Fruit fly (Drosophila melanogaster): ENCODE data around the gene CG10958.

CG10958 gene

dm6 chrX:8115717-8116311 is 16.3 kb upstream of the CG10958 start, which contains the start of gene Gclc (continued):
- TF ChIP-seq esg (GFP tag; conservative IDR thresholded peaks at IDR 0.05) (no peak), CG4360 (GFP tag; IDR thresholded peaks at IDR 0.05) (no peak), CG10959 (GFP tag; IDR thresholded peaks at IDR 0.05) (no peak), Kr (GFP tag; optimal IDR thresholded peaks at IDR 0.05) (no peak), stwl (tag; optimal IDR thresholded peaks at IDR 0.05) (peak; percentile 86), Hey (tag; optimal IDR thresholded peaks at IDR 0.05) (no peak), mld (GFP tag; IDR thresholded peaks at IDR 0.05; ENCODE audit: partially characterized antibody) (no peak), Taf1 (GFP tag; IDR thresholded peaks at IDR 0.05) (no peak), CG13624 (GFP tag; optimal IDR thresholded peaks at IDR 0.05) (no peak), CG33213 (GFP tag; optimal IDR thresholded peaks at IDR 0.05) (no peak), gce (GFP tag; IDR thresholded peaks at IDR 0.05) (no peak), CG7372 (GFP tag; IDR thresholded peaks at IDR 0.05) (no peak), CkIIα-i1 (GFP tag; IDR thresholded peaks at IDR 0.05) (no peak), HmgD (GFP tag; optimal IDR thresholded peaks at IDR 0.05) (no peak), trem (tag; optimal IDR thresholded peaks at IDR 0.05) (peak; percentile 31), Gsc (GFP tag; IDR thresholded peaks at IDR 0.05) (no peak), CG8290 (GFP tag; optimal IDR thresholded peaks at IDR 0.05) (no peak), CG8290 (tag; optimal IDR thresholded peaks at IDR 0.05) (peak in 1 of 2 experiments; percentile 13), CG10147 (GFP tag; optimal IDR thresholded peaks at IDR 0.05) (no peak), CG34224 (GFP tag; IDR thresholded peaks at IDR 0.05; ENCODE audit: partially characterized antibody) (peak; percentile 40; the same call in 1 of the 3 replicates), CG4617 (GFP tag; optimal IDR thresholded peaks at IDR 0.05; ENCODE audit: borderline replicate concordance) (no peak), Adf1 (GFP tag; IDR thresholded peaks at IDR 0.05) (no peak), Fer2 (tag; optimal IDR thresholded peaks at IDR 0.05) (no peak), zf30C (GFP tag; optimal IDR thresholded peaks at IDR 0.05) (no peak), abd-A (tag; optimal IDR thresholded peaks at IDR 0.05) (no peak), Max (GFP tag; optimal IDR thresholded peaks at IDR 0.05) (peak; percentile 23), CG7357 (GFP tag; IDR thresholded peaks at IDR 0.05) (no peak), CG4707 (GFP tag; optimal IDR thresholded peaks at IDR 0.05) (no peak), lbe (GFP tag; optimal IDR thresholded peaks at IDR 0.05) (no peak), p53 (GFP tag; optimal IDR thresholded peaks at IDR 0.05) (no peak), kay (GFP tag; optimal IDR thresholded peaks at IDR 0.05) (no peak), sd (tag; optimal IDR thresholded peaks at IDR 0.05) (peak; percentile 7), CG34376 (GFP tag; optimal IDR thresholded peaks at IDR 0.05) (peak; percentile 41), bigmax (GFP tag; optimal IDR thresholded peaks at IDR 0.05) (no peak), CHES-1-like (GFP tag; optimal IDR thresholded peaks at IDR 0.05) (no peak), Lim3 (GFP tag; IDR thresholded peaks at IDR 0.05) (no peak), ase (GFP tag; IDR thresholded peaks at IDR 0.05) (no peak), CG8089 (GFP tag; optimal IDR thresholded peaks at IDR 0.05) (no peak), vnd (GFP tag; IDR thresholded peaks at IDR 0.05; ENCODE audit: partially characterized antibody) (no peak), bowl (GFP tag; IDR thresholded peaks at IDR 0.05) (no peak), row (GFP tag; IDR thresholded peaks at IDR 0.05) (peak; percentile 25; the same call in 1 of the 3 replicates), CG10209 (GFP tag; optimal IDR thresholded peaks at IDR 0.05) (no peak), gro (GFP tag; optimal IDR thresholded peaks at IDR 0.05) (no peak), crol (GFP tag; IDR thresholded peaks at IDR 0.05) (no peak), vfl (GFP tag; optimal IDR thresholded peaks at IDR 0.05) (no peak), Ada2b (GFP tag; IDR thresholded peaks at IDR 0.05) (no peak), insv (GFP tag; optimal IDR thresholded peaks at IDR 0.05) (peak; percentile 31 to 90), chn (GFP tag; optimal IDR thresholded peaks at IDR 0.05) (no peak), Dad (GFP tag; optimal IDR thresholded peaks at IDR 0.05) (no peak), CG10431 (GFP tag; optimal IDR thresholded peaks at IDR 0.05) (no peak), HmgZ (tag; optimal IDR thresholded peaks at IDR 0.05) (no peak), CG7271 (tag; optimal IDR thresholded peaks at IDR 0.05) (no peak)

All from whole organism, embryonic.